Worm (Caenorhabditis elegans) whole organism, young adult: ENCODE data around the gene T26H8.5.
A peak's percentile ranks its signal among the peaks of the same experiment; 100 is the strongest.

Experiments used
- B0019.2 ChIP-seq: fragments of 200-800 bp; sonication (Bioruptor generic); conservative IDR thresholded peaks from 2 replicates; pipeline ENCODE4 v1.3.6; 2022; ENCODE audit warnings: missing genetic modification reagents, missing genetic modification characterization, missing compliant biosample characterization
- B0261.1 ChIP-seq: sonication (generic microtip); optimal IDR thresholded peaks from 2 replicates; lab custom pipeline; 2016; ENCODE audit warnings: mild to moderate bottlenecking, missing genetic modification characterization, moderate library complexity, missing compliant biosample characterization
- F22D6.2 ChIP-seq: sonication (generic microtip); optimal IDR thresholded peaks from 2 replicates; lab custom pipeline; 2016; ENCODE audit warnings: mild to moderate bottlenecking, missing genetic modification characterization, missing compliant biosample characterization
- F23B12.7 ChIP-seq: sonication (generic microtip); optimal IDR thresholded peaks from 2 replicates; lab custom pipeline; 2017; ENCODE audit warnings: missing genetic modification characterization, mild to moderate bottlenecking, missing compliant biosample characterization, antibody characterized with exemption, moderate library complexity; ENCODE audit not compliant: insufficient read depth
- F37B4.10 ChIP-seq: fragments of 200-800 bp; sonication (Bioruptor generic); IDR thresholded peaks from 2 replicates; pipeline ENCODE4 v1.3.6; 2022; ENCODE audit warnings: missing genetic modification characterization, missing compliant biosample characterization
- F52B5.7 ChIP-seq: sonication (generic microtip); optimal IDR thresholded peaks from 2 replicates; lab custom pipeline; 2016; ENCODE audit warnings: mild to moderate bottlenecking, missing genetic modification characterization, missing compliant biosample characterization
- K11D2.4 ChIP-seq: fragments of 200-800 bp; sonication (Bioruptor generic); IDR thresholded peaks from 2 replicates; pipeline ENCODE4 v1.3.6; 2022; ENCODE audit warnings: missing genetic modification reagents, missing genetic modification characterization, missing compliant biosample characterization
- K12H6.12 ChIP-seq: fragments of 200-800 bp; sonication (Bioruptor generic); optimal IDR thresholded peaks from 2 replicates; lab custom pipeline; 2018; ENCODE audit warnings: mild to moderate bottlenecking, missing genetic modification characterization, missing compliant biosample characterization
- akir-1 ChIP-seq: fragments of 200-800 bp; sonication (Bioruptor generic); optimal IDR thresholded peaks from 2 replicates; lab custom pipeline; 2018; ENCODE audit warnings: mild to moderate bottlenecking, missing genetic modification characterization, moderate library complexity, missing compliant biosample characterization
- ama-1 ChIP-seq, 3 experiments: fragments of 150-350 bp in 1 of 3; sonication (generic microtip) in 2 of 3; optimal IDR thresholded peaks; 2 replicates each; lab custom pipeline; 2014 to 2018; ENCODE audit warnings: missing biosample characterization in 2 of 3, missing genetic modification characterization in 2 of 3, missing genetic modification reagents in 2 of 3
- aptf-3 ChIP-seq: fragments of 200-800 bp; sonication (Bioruptor generic); IDR thresholded peaks from 2 replicates; pipeline ENCODE4 v1.3.6; 2022; ENCODE audit warnings: missing genetic modification characterization, missing compliant biosample characterization
- atf-7 ChIP-seq: sonication (generic microtip); optimal IDR thresholded peaks from 2 replicates; lab custom pipeline; 2017; ENCODE audit warnings: mild to moderate bottlenecking, missing genetic modification characterization, missing compliant biosample characterization
- athp-1 ChIP-seq: sonication (generic microtip); optimal IDR thresholded peaks from 2 replicates; lab custom pipeline; 2017; ENCODE audit warnings: mild to moderate bottlenecking, missing genetic modification characterization, missing compliant biosample characterization
- cebp-1 ChIP-seq, 2 experiments: fragments of 200-800 bp in 1 of 2; sonication (Bioruptor generic) in 1 of 2; sonication (generic microtip) in 1 of 2; IDR thresholded peaks in 1 of 2; optimal IDR thresholded peaks in 1 of 2; 2 replicates each; pipeline versions ENCODE4 v1.3.6 to Lab custom; 2017 to 2022; ENCODE audit warnings: missing compliant biosample characterization in 2 of 2, missing genetic modification characterization in 2 of 2, mild to moderate bottlenecking in 1 of 2, missing genetic modification reagents in 1 of 2, moderate library complexity in 1 of 2
- chd-7 ChIP-seq: sonication (generic microtip); optimal IDR thresholded peaks from 2 replicates; lab custom pipeline; 2016; ENCODE audit warnings: mild to moderate bottlenecking, missing genetic modification characterization, moderate library complexity, missing compliant biosample characterization
- die-1 ChIP-seq: sonication (generic microtip); optimal IDR thresholded peaks from 2 replicates; lab custom pipeline; 2016; ENCODE audit warnings: missing genotype, mild to moderate bottlenecking, missing genetic modification characterization, missing compliant biosample characterization
- dox-1 ChIP-seq: fragments of 200-800 bp; sonication (Bioruptor generic); IDR thresholded peaks from 2 replicates; pipeline ENCODE4 v1.3.6; 2022; ENCODE audit warnings: missing genetic modification reagents, missing genetic modification characterization, missing compliant biosample characterization
- dpff-1 ChIP-seq: sonication (generic microtip); optimal IDR thresholded peaks from 2 replicates; lab custom pipeline; 2017; ENCODE audit warnings: mild to moderate bottlenecking, missing genetic modification characterization, missing compliant biosample characterization
- ekl-4 ChIP-seq: fragments of 200-800 bp; sonication (Bioruptor generic); IDR thresholded peaks from 2 replicates; pipeline ENCODE4 v1.3.6; 2022; ENCODE audit warnings: missing genetic modification reagents, missing genetic modification characterization, missing compliant biosample characterization
- gei-17 ChIP-seq: fragments of 200-800 bp; sonication (Bioruptor generic); optimal IDR thresholded peaks from 2 replicates; lab custom pipeline; 2018; ENCODE audit warnings: mild to moderate bottlenecking, missing genetic modification characterization, missing compliant biosample characterization
- let-526 ChIP-seq: fragments of 200-800 bp; sonication (Bioruptor generic); IDR thresholded peaks from 2 replicates; pipeline ENCODE4 v1.3.6; 2022; ENCODE audit warnings: missing genetic modification reagents, missing genetic modification characterization, missing compliant biosample characterization
- let-607 ChIP-seq, 2 experiments: fragments of 200-800 bp in 1 of 2; sonication (Bioruptor generic) in 1 of 2; sonication (generic microtip) in 1 of 2; optimal IDR thresholded peaks; 2 replicates each; lab custom pipeline; 2016 to 2018; ENCODE audit warnings: mild to moderate bottlenecking in 2 of 2, missing compliant biosample characterization in 2 of 2, missing genetic modification characterization in 2 of 2, moderate library complexity in 2 of 2, missing genotype in 1 of 2
- lin-54 ChIP-seq: fragments of 200-800 bp; sonication (Bioruptor generic); optimal IDR thresholded peaks from 2 replicates; lab custom pipeline; 2018; ENCODE audit warnings: mild to moderate bottlenecking, missing genetic modification characterization, missing compliant biosample characterization
- lir-1 ChIP-seq: fragments of 200-800 bp; sonication (Bioruptor generic); conservative IDR thresholded peaks from 2 replicates; pipeline ENCODE4 v1.3.6; 2022; ENCODE audit warnings: missing genetic modification reagents, missing genetic modification characterization, missing compliant biosample characterization
- madf-3 ChIP-seq: fragments of 200-800 bp; sonication (Bioruptor generic); IDR thresholded peaks from 2 replicates; pipeline ENCODE4 v1.3.6; 2022; ENCODE audit warnings: missing genetic modification reagents, missing genetic modification characterization, missing compliant biosample characterization
- madf-8 ChIP-seq: fragments of 200-800 bp; sonication (Bioruptor generic); conservative IDR thresholded peaks from 2 replicates; pipeline ENCODE4 v1.3.6; 2022; ENCODE audit warnings: missing genetic modification reagents, missing genetic modification characterization, missing compliant biosample characterization
- nhr-179 ChIP-seq: sonication (generic microtip); optimal IDR thresholded peaks from 2 replicates; lab custom pipeline; 2016; ENCODE audit warnings: mild to moderate bottlenecking, missing genetic modification characterization, missing compliant biosample characterization
- nhr-80 ChIP-seq: sonication (generic microtip); optimal IDR thresholded peaks from 2 replicates; lab custom pipeline; 2016; ENCODE audit warnings: missing genetic modification characterization, missing compliant biosample characterization
- rec-8 ChIP-seq, 2 experiments: sonication (generic microtip); optimal IDR thresholded peaks; 2 replicates each; lab custom pipeline; 2016; ENCODE audit warnings: mild to moderate bottlenecking in 2 of 2, missing genetic modification characterization in 2 of 2, missing genetic modification reagents in 2 of 2, missing genotype in 2 of 2, missing biosample characterization in 1 of 2, missing compliant biosample characterization in 1 of 2, moderate library complexity in 1 of 2
- snpc-1.1 ChIP-seq: sonication (generic microtip); optimal IDR thresholded peaks from 2 replicates; lab custom pipeline; 2017; ENCODE audit warnings: missing genetic modification characterization, mild to moderate bottlenecking, missing compliant biosample characterization, antibody characterized with exemption, moderate library complexity, missing genotype, missing genetic modification reagents; ENCODE audit not compliant: insufficient read depth
- tlf-1 ChIP-seq: fragments of 200-800 bp; sonication (Bioruptor generic); optimal IDR thresholded peaks from 2 replicates; lab custom pipeline; 2018; ENCODE audit warnings: mild to moderate bottlenecking, missing genetic modification characterization, missing compliant biosample characterization
- unc-130 ChIP-seq: sonication (generic microtip); optimal IDR thresholded peaks from 2 replicates; lab custom pipeline; 2016; ENCODE audit warnings: missing genetic modification reagents, missing genetic modification characterization, missing compliant biosample characterization
- unc-62 ChIP-seq: fragments of 150-350 bp; optimal IDR thresholded peaks from 2 replicates; lab custom pipeline; 2014; ENCODE audit warnings: missing biosample characterization, missing genetic modification reagents, missing genetic modification characterization
- ztf-22 ChIP-seq: fragments of 200-800 bp; sonication (Bioruptor generic); optimal IDR thresholded peaks from 2 replicates; lab custom pipeline; 2018; ENCODE audit warnings: mild to moderate bottlenecking, missing genetic modification characterization, moderate library complexity, missing compliant biosample characterization
- ztf-25 ChIP-seq: fragments of 200-800 bp; sonication (Bioruptor generic); IDR thresholded peaks from 2 replicates; pipeline ENCODE4 v1.3.6; 2022; ENCODE audit warnings: missing genetic modification reagents, missing genetic modification characterization, missing compliant biosample characterization
- ztf-28 ChIP-seq: fragments of 200-800 bp; sonication (Bioruptor generic); IDR thresholded peaks from 2 replicates; pipeline ENCODE4 v1.3.6; 2022; ENCODE audit warnings: missing genetic modification reagents, missing genetic modification characterization, missing compliant biosample characterization

T26H8.5 gene

ce11 chrV:15290995-15291394, 14.4 kb downstream of the T26H8.5 start, which contains the start of gene cyp-34A2:
TSS of gene cyp-34A2 (minus strand) at chrV:15291095.
- no peak for TF ChIP-seq lir-1 (GFP tag; lab: Robert Waterston, UW)
- no peak for TF ChIP-seq ama-1 (optimal IDR thresholded peaks at IDR 0.05; lab: Kevin White, UChicago)
- TF ChIP-seq ama-1 (GFP tag; optimal IDR thresholded peaks at IDR 0.05; lab: Kevin White, UChicago): no peak
- TF ChIP-seq die-1 (tag; lab: Kevin White, UChicago): no peak
- no peak for TF ChIP-seq nhr-179 (tag; lab: Kevin White, UChicago)
- TF ChIP-seq tlf-1 (GFP tag; lab: Kevin White, UChicago): no peak
- TF ChIP-seq F37B4.10: no peak
- no peak for TF ChIP-seq B0019.2
- TF ChIP-seq dox-1 (GFP tag; lab: Robert Waterston, UW): no peak
- no peak for TF ChIP-seq F52B5.7 (tag; lab: Kevin White, UChicago)
- no peak for TF ChIP-seq athp-1 (tag; lab: Kevin White, UChicago)
- TF ChIP-seq snpc-1.1: no peak
- TF ChIP-seq let-607 (tag; optimal IDR thresholded peaks at IDR 0.05; lab: Kevin White, UChicago): no peak
- no peak for TF ChIP-seq cebp-1 (GFP tag; IDR thresholded peaks at IDR 0.05; lab: Robert Waterston, UW)
- no peak for TF ChIP-seq cebp-1 (tag; optimal IDR thresholded peaks at IDR 0.05; lab: Kevin White, UChicago)

- no peak for TF ChIP-seq akir-1 (GFP tag; lab: Kevin White, UChicago)
- no peak for TF ChIP-seq madf-8
- TF ChIP-seq F22D6.2 (tag; lab: Kevin White, UChicago): no peak
- TF ChIP-seq unc-130: no peak
- no peak for TF ChIP-seq rec-8 (tag; optimal IDR thresholded peaks at IDR 0.05; lab: Kevin White, UChicago)
- TF ChIP-seq lin-54 (GFP tag; lab: Kevin White, UChicago): no peak
- no peak for TF ChIP-seq ztf-22 (GFP tag; lab: Kevin White, UChicago)
- TF ChIP-seq aptf-3 (GFP tag; lab: Robert Waterston, UW): no peak
- no peak for TF ChIP-seq chd-7 (tag; lab: Kevin White, UChicago)
- TF ChIP-seq lir-1 (GFP tag; lab: Robert Waterston, UW): no peak
- TF ChIP-seq ztf-28 (GFP tag; lab: Robert Waterston, UW): no peak
- no peak for TF ChIP-seq K12H6.12
- no peak for TF ChIP-seq ekl-4 (GFP tag; lab: Robert Waterston, UW)
- TF ChIP-seq dpff-1 (tag; lab: Kevin White, UChicago): no peak
- TF ChIP-seq F23B12.7 (tag; lab: Kevin White, UChicago): no peak
- no peak for TF ChIP-seq dox-1 (GFP tag; lab: Robert Waterston, UW)
These were observed 17.5 kb downstream of the T26H8.5 start, which contains the start of gene cyp-34A1 for ce11 chrV:15287856-15288255. TSS of gene cyp-34A1 (minus strand) at chrV:15287956.

- TF ChIP-seq ztf-25 (no peak), madf-3 (0 out of 2 replicates have a peak, but pooled peaks have one; percentile 7), nhr-80 (tag; lab: Kevin White, UChicago) (peak; percentile 59), atf-7 (tag; lab: Kevin White, UChicago) (peak; percentile 89), gei-17 (GFP tag; lab: Kevin White, UChicago) (no peak)
These were observed 19.4 kb downstream of the T26H8.5 start for ce11 chrV:15285984-15286383.

- TF ChIP-seq unc-130 (no peak), unc-62 (GFP tag; lab: Kevin White, UChicago) (no peak), K11D2.4 (GFP tag; lab: Robert Waterston, UW) (no peak), B0261.1 (no peak), chd-7 (tag; lab: Kevin White, UChicago) (no peak), let-526 (GFP tag; lab: Robert Waterston, UW) (no peak), dpff-1 (tag; lab: Kevin White, UChicago) (no peak)
These were observed 24.0 kb downstream of the T26H8.5 start, which contains the start of the genes srw-19 and srx-51 for ce11 chrV:15281279-15281949. TSS of gene srw-19 (minus strand) at chrV:15281379. TSS of gene srx-51 (plus strand) at chrV:15281899.
